Worm (Caenorhabditis elegans) whole organism, mixed stage, embryonic: ENCODE measurements around the gene F36F12.1.
A peak's percentile ranks its signal among the peaks of the same experiment; 100 is the strongest.

Experiments
- M03D4.4 ChIP-seq: sonication (generic microtip); optimal IDR thresholded peaks from 2 replicates; lab custom pipeline; 2017; ENCODE audit warnings: mild to moderate bottlenecking, missing genetic modification characterization, missing compliant biosample characterization
- bed-3 ChIP-seq: fragments of 200-800 bp; sonication (Bioruptor generic); optimal IDR thresholded peaks from 3 replicates; lab custom pipeline; 2018; ENCODE audit warnings: mild to moderate bottlenecking, missing genetic modification characterization, moderate library complexity, missing compliant biosample characterization
- blmp-1 ChIP-seq: fragments of 150-350 bp; optimal IDR thresholded peaks from 2 replicates; lab custom pipeline; 2014; ENCODE audit warnings: missing biosample characterization, missing genetic modification characterization
- ceh-39 ChIP-seq: fragments of 150-350 bp; optimal IDR thresholded peaks from 2 replicates; lab custom pipeline; 2014; ENCODE audit warnings: missing biosample characterization, missing genetic modification characterization
- ceh-43 ChIP-seq: fragments of 200-800 bp; sonication (Bioruptor generic); optimal IDR thresholded peaks from 2 replicates; lab custom pipeline; 2018; ENCODE audit warnings: mild to moderate bottlenecking, missing genetic modification characterization, moderate library complexity, missing compliant biosample characterization
- ceh-83 ChIP-seq: fragments of 200-800 bp; sonication (Bioruptor generic); optimal IDR thresholded peaks from 2 replicates; lab custom pipeline; 2018; ENCODE audit warnings: mild to moderate bottlenecking, missing genetic modification characterization, missing compliant biosample characterization
- ces-1 ChIP-seq: fragments of 150-350 bp; optimal IDR thresholded peaks from 2 replicates; lab custom pipeline; 2014; ENCODE audit warnings: missing biosample characterization, missing genetic modification reagents, missing genetic modification characterization
- cnd-1 ChIP-seq: fragments of 200-800 bp; sonication (Bioruptor generic); optimal IDR thresholded peaks from 2 replicates; lab custom pipeline; 2018; ENCODE audit warnings: mild to moderate bottlenecking, missing genetic modification characterization, missing compliant biosample characterization
- drap-1 ChIP-seq: fragments of 200-800 bp; sonication (Bioruptor generic); optimal IDR thresholded peaks from 3 replicates; lab custom pipeline; 2018; ENCODE audit warnings: mild to moderate bottlenecking, missing genetic modification characterization, missing compliant biosample characterization
- elt-1 ChIP-seq: sonication (generic microtip); optimal IDR thresholded peaks from 2 replicates; lab custom pipeline; 2017; ENCODE audit warnings: missing genetic modification characterization, mild to moderate bottlenecking, missing compliant biosample characterization, antibody characterized with exemption, moderate library complexity, borderline replicate concordance; ENCODE audit not compliant: insufficient read depth
- elt-3 ChIP-seq: fragments of 150-350 bp; optimal IDR thresholded peaks from 2 replicates; lab custom pipeline; 2014; ENCODE audit warnings: missing biosample characterization, missing genetic modification characterization
- flh-1 ChIP-seq: fragments of 200-800 bp; sonication (Bioruptor generic); optimal IDR thresholded peaks from 2 replicates; lab custom pipeline; 2018; ENCODE audit warnings: mild to moderate bottlenecking, missing genetic modification characterization, moderate library complexity, missing compliant biosample characterization
- ham-2 ChIP-seq: fragments of 200-800 bp; sonication (Bioruptor generic); optimal IDR thresholded peaks from 2 replicates; lab custom pipeline; 2018; ENCODE audit warnings: mild to moderate bottlenecking, missing genetic modification characterization, missing compliant biosample characterization
- hlh-1 ChIP-seq: fragments of 150-350 bp; optimal IDR thresholded peaks from 2 replicates; lab custom pipeline; 2014; ENCODE audit warnings: missing biosample characterization, missing genetic modification reagents, missing genetic modification characterization
- lin-13 ChIP-seq: fragments of 150-350 bp; optimal IDR thresholded peaks from 2 replicates; lab custom pipeline; 2014; ENCODE audit warnings: missing biosample characterization, missing genetic modification characterization
- lin-32 ChIP-seq: fragments of 200-800 bp; sonication (Bioruptor generic); optimal IDR thresholded peaks from 2 replicates; lab custom pipeline; 2018; ENCODE audit warnings: mild to moderate bottlenecking, missing genetic modification characterization, missing compliant biosample characterization
- lsy-2 ChIP-seq: fragments of 150-350 bp; optimal IDR thresholded peaks from 2 replicates; lab custom pipeline; 2014; ENCODE audit warnings: missing biosample characterization, missing genetic modification characterization
- mab-5 ChIP-seq: fragments of 150-350 bp; optimal IDR thresholded peaks from 2 replicates; lab custom pipeline; 2014; ENCODE audit warnings: missing biosample characterization, missing genetic modification characterization
- mep-1 ChIP-seq: fragments of 150-350 bp; optimal IDR thresholded peaks from 2 replicates; lab custom pipeline; 2017; ENCODE audit warnings: missing biosample characterization, missing genetic modification reagents, missing genetic modification characterization, inconsistent platforms
- mls-2 ChIP-seq: sonication (generic microtip); optimal IDR thresholded peaks from 2 replicates; lab custom pipeline; 2016; ENCODE audit warnings: mild to moderate bottlenecking, missing genetic modification characterization, moderate library complexity, missing compliant biosample characterization
- nhr-12 ChIP-seq: fragments of 150-350 bp; optimal IDR thresholded peaks from 2 replicates; lab custom pipeline; 2014; ENCODE audit warnings: missing biosample characterization, missing genetic modification characterization
- nhr-237 ChIP-seq: fragments of 150-350 bp; optimal IDR thresholded peaks from 2 replicates; lab custom pipeline; 2014; ENCODE audit warnings: missing biosample characterization, missing genetic modification characterization
- nhr-76 ChIP-seq: sonication (generic microtip); optimal IDR thresholded peaks from 2 replicates; lab custom pipeline; 2017; ENCODE audit warnings: missing biosample characterization, missing genetic modification characterization
- pha-4 ChIP-seq: fragments of 150-350 bp; optimal IDR thresholded peaks from 2 replicates; lab custom pipeline; 2018; ENCODE audit warnings: missing biosample characterization, missing genetic modification reagents, missing genetic modification characterization
- sem-2 ChIP-seq: fragments of 200-800 bp; sonication (Bioruptor generic); optimal IDR thresholded peaks from 2 replicates; lab custom pipeline; 2018; ENCODE audit warnings: mild to moderate bottlenecking, missing genetic modification characterization, missing compliant biosample characterization
- snpc-4 ChIP-seq: fragments of 150-350 bp; optimal IDR thresholded peaks from 2 replicates; lab custom pipeline; 2014; ENCODE audit warnings: missing biosample characterization, missing genetic modification characterization
- sptf-1 ChIP-seq: sonication (generic microtip); optimal IDR thresholded peaks from 2 replicates; lab custom pipeline; 2017; ENCODE audit warnings: mild to moderate bottlenecking, missing genetic modification characterization, moderate library complexity, missing compliant biosample characterization
- tbx-8 ChIP-seq: fragments of 200-800 bp; sonication (Bioruptor generic); optimal IDR thresholded peaks from 2 replicates; lab custom pipeline; 2018; ENCODE audit warnings: mild to moderate bottlenecking, missing genetic modification characterization, moderate library complexity, missing compliant biosample characterization
- unc-120 ChIP-seq: sonication (generic microtip); optimal IDR thresholded peaks from 2 replicates; lab custom pipeline; 2017; ENCODE audit warnings: missing genetic modification characterization, missing compliant biosample characterization; ENCODE audit not compliant: poor library complexity, severe bottlenecking
- unc-39 ChIP-seq: fragments of 150-350 bp; optimal IDR thresholded peaks from 2 replicates; lab custom pipeline; 2014; ENCODE audit warnings: missing biosample characterization, missing genetic modification characterization
- unc-62 ChIP-seq: fragments of 150-350 bp; optimal IDR thresholded peaks from 2 replicates; lab custom pipeline; 2014; ENCODE audit warnings: missing biosample characterization, missing genetic modification reagents, missing genetic modification characterization
- zip-8 ChIP-seq: fragments of 150-350 bp; optimal IDR thresholded peaks from 2 replicates; lab custom pipeline; 2014; ENCODE audit warnings: missing biosample characterization, missing genetic modification characterization

Gene F36F12.1

ce11 chrV:2135323-2135722, 32.3 kb upstream of the F36F12.1 start:
- TF ChIP-seq snpc-4 (tag; lab: Kevin White, UChicago) (no peak), lin-32 (GFP tag; lab: Kevin White, UChicago) (no peak), mep-1 (no peak), unc-120 (peak; percentile 34), bed-3 (no peak), nhr-12 (tag; lab: Kevin White, UChicago) (no peak), ham-2 (GFP tag; lab: Kevin White, UChicago) (no peak), unc-62 (no peak), sptf-1 (tag; lab: Kevin White, UChicago) (peak; percentile 8), pha-4 (tag; lab: Kevin White, UChicago) (no peak)

- TF ChIP-seq elt-1 (tag; lab: Kevin White, UChicago) (no peak), elt-3 (tag; lab: Kevin White, UChicago) (no peak), sptf-1 (tag; lab: Kevin White, UChicago) (no peak), blmp-1 (tag; lab: Kevin White, UChicago) (no peak), flh-1 (GFP tag; lab: Kevin White, UChicago) (no peak), mep-1 (no peak), ceh-39 (tag; lab: Kevin White, UChicago) (no peak), unc-120 (no peak), lsy-2 (no peak)
- TF ChIP-seq, all 35 proteins: peak for 0
These were observed 31.3 kb upstream of the F36F12.1 start for ce11 chrV:2134340-2134739.

ce11 chrV:2133512-2133911, 30.5 kb upstream of the F36F12.1 start:
- TF ChIP-seq lin-32 (GFP tag; lab: Kevin White, UChicago) (no peak), ceh-39 (tag; lab: Kevin White, UChicago) (no peak), hlh-1 (tag; lab: Kevin White, UChicago) (no peak), blmp-1 (tag; lab: Kevin White, UChicago) (no peak), unc-120 (no peak), ham-2 (GFP tag; lab: Kevin White, UChicago) (no peak), ceh-43 (GFP tag; lab: Kevin White, UChicago) (no peak), mep-1 (peak; percentile 4), nhr-76 (tag; lab: Kevin White, UChicago) (no peak), lsy-2 (no peak), snpc-4 (tag; lab: Kevin White, UChicago) (no peak), sem-2 (GFP tag; lab: Kevin White, UChicago) (no peak), drap-1 (GFP tag; lab: Kevin White, UChicago) (no peak), elt-3 (tag; lab: Kevin White, UChicago) (no peak), cnd-1 (no peak), unc-39 (tag; lab: Kevin White, UChicago) (no peak), pha-4 (tag; lab: Kevin White, UChicago) (no peak), mab-5 (tag; lab: Kevin White, UChicago) (no peak), ces-1 (GFP tag; lab: Kevin White, UChicago) (peak; percentile 4), ceh-83 (GFP tag; lab: Kevin White, UChicago) (no peak), nhr-237 (tag; lab: Kevin White, UChicago) (peak; percentile 20)

ce11 chrV:2132675-2133074, 29.7 kb upstream of the F36F12.1 start:
- TF ChIP-seq ceh-39 (tag; lab: Kevin White, UChicago) = no peak
- no peak for TF ChIP-seq sptf-1 (tag; lab: Kevin White, UChicago)
- TF ChIP-seq ceh-43 (GFP tag; lab: Kevin White, UChicago) = no peak
- no peak for TF ChIP-seq nhr-12 (tag; lab: Kevin White, UChicago)
- TF ChIP-seq elt-1 (tag; lab: Kevin White, UChicago) = no peak
- no peak for TF ChIP-seq lin-32 (GFP tag; lab: Kevin White, UChicago)
- TF ChIP-seq mab-5 (tag; lab: Kevin White, UChicago) = no peak
- TF ChIP-seq mep-1 = no peak
- no peak for TF ChIP-seq mls-2 (tag; lab: Kevin White, UChicago)
- no peak for TF ChIP-seq cnd-1
- TF ChIP-seq lsy-2 = no peak
- no peak for TF ChIP-seq lin-13 (tag; lab: Kevin White, UChicago)
- no peak for TF ChIP-seq nhr-76 (tag; lab: Kevin White, UChicago)
- TF ChIP-seq M03D4.4 (tag; lab: Kevin White, UChicago) = no peak
- TF ChIP-seq snpc-4 (tag; lab: Kevin White, UChicago) = no peak
- no peak for TF ChIP-seq zip-8
- no peak for TF ChIP-seq tbx-8 (GFP tag; lab: Kevin White, UChicago)
- no peak for TF ChIP-seq hlh-1 (tag; lab: Kevin White, UChicago)
- TF ChIP-seq ceh-83 (GFP tag; lab: Kevin White, UChicago) = no peak
- TF ChIP-seq unc-62 = no peak
